Worm (Caenorhabditis elegans): Measurements from ENCODE around the gene wee-1.3.

wee-1.3 gene

DNA sequence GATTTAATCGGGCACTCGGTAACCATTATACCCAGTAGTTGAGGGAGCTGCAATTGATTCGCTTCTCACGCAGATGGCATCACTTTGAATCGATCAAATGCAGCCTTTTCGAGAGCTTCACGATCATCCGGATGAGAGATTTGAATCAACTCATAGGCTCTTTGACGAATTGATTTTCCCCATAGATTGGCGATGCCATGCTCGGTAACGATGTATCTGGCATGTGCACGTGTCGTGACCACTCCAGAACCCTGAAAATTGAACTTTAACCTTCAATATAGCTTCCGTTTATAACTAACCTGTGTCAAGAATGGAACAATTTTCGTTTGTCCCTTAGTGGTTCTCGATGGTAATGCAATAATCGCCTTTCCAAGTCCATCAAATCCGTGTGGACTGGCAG, 32.1 kb downstream of the wee-1.3 start:
- TF ChIP-seq unc-62 (GFP tag; optimal IDR thresholded peaks at IDR 0.05) (no peak), dmd-4 (tag; optimal IDR thresholded peaks at IDR 0.05) (no peak), R02D3.7 (tag; optimal IDR thresholded peaks at IDR 0.05) (no peak), mbf-1 (tag; optimal IDR thresholded peaks at IDR 0.05) (no peak), alr-1 (tag; optimal IDR thresholded peaks at IDR 0.05) (no peak), egl-27 (tag; optimal IDR thresholded peaks at IDR 0.05) (no peak), nhr-25 (tag; optimal IDR thresholded peaks at IDR 0.05) (no peak), nhr-129 (tag; optimal IDR thresholded peaks at IDR 0.05) (no peak), aly-2 (tag; optimal IDR thresholded peaks at IDR 0.05) (no peak), elt-3 (tag; optimal IDR thresholded peaks at IDR 0.05) (no peak), mdl-1 (tag; optimal IDR thresholded peaks at IDR 0.05) (no peak), snpc-4 (tag; optimal IDR thresholded peaks at IDR 0.05) (no peak), zag-1 (tag; optimal IDR thresholded peaks at IDR 0.05) (no peak), lin-11 (tag; optimal IDR thresholded peaks at IDR 0.05) (no peak)

DNA sequence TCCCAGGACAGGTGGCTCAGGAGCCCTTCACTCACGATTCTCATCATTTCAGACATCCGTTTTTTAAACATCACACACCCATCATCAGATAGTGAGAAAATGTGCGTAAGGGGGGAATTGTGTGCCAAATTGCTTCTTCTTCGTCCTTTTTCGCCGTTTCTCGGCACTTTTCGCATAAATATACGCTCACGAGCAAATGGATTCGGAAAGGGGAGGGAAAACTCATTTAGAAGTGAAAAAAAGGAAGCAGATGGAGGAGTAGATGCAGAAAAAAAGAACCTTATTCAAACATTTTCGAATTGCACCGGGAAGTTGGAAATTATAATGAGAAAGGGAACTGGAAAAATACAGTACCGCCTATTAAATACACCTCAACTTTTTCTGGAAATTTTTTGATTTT, 34.2 kb downstream of the wee-1.3 start:
- no peak for TF ChIP-seq nhr-21 (tag; optimal IDR thresholded peaks at IDR 0.05)
- no peak for TF ChIP-seq sma-3 (GFP tag; optimal IDR thresholded peaks at IDR 0.05)
- no peak for TF ChIP-seq elt-1 (tag; optimal IDR thresholded peaks at IDR 0.05)
- no peak for TF ChIP-seq F13H6.1 (tag; optimal IDR thresholded peaks at IDR 0.05)
- TF ChIP-seq unc-55 (GFP tag; optimal IDR thresholded peaks at IDR 0.05): no peak
- TF ChIP-seq snpc-4 (tag; optimal IDR thresholded peaks at IDR 0.05): no peak
- no peak for TF ChIP-seq alr-1 (tag; optimal IDR thresholded peaks at IDR 0.05)
- no peak for TF ChIP-seq skn-1 (tag; optimal IDR thresholded peaks at IDR 0.05)
- no peak for TF ChIP-seq unc-62 (GFP tag; optimal IDR thresholded peaks at IDR 0.05)
- no peak for TF ChIP-seq ztf-4 (tag; optimal IDR thresholded peaks at IDR 0.05)
- no peak for TF ChIP-seq nhr-77 (tag; optimal IDR thresholded peaks at IDR 0.05)
- no peak for TF ChIP-seq egl-27 (tag; optimal IDR thresholded peaks at IDR 0.05)
- TF ChIP-seq peb-1 (tag; optimal IDR thresholded peaks at IDR 0.05): no peak
- TF ChIP-seq sem-4 (tag; optimal IDR thresholded peaks at IDR 0.05): no peak
- no peak for TF ChIP-seq ceh-16 (tag; optimal IDR thresholded peaks at IDR 0.05)

DNA sequence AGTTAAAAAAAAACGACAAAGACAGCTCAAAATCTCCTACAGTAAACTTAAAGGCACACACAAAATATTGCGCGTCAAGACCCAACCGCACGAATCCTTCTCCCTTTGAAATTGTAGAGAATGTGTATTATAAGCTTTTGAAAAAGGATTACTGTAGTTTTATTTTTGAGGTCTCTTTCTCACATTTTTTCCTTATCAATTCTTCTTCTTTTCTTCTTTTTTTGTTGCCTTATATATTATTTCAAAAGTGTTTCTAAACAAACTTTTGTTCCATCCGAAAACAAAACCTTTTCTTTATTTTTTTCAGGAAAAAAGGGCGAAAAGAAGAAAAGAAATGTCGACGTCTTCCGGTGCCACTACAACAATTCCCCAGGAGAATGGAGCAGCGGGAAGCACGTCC, 35.8 kb downstream of the wee-1.3 start, which contains the start of gene ZK1320.13:
Gene ZK1320.13, plus strand, starts transcription at position 301 of the 400 bp plus-strand sequence.
- no peak for TF ChIP-seq lin-11 (tag; optimal IDR thresholded peaks at IDR 0.05)
- no peak for TF ChIP-seq unc-39 (tag; optimal IDR thresholded peaks at IDR 0.05)
- TF ChIP-seq nhr-21 (tag; optimal IDR thresholded peaks at IDR 0.05): no peak
- no peak for TF ChIP-seq unc-55 (GFP tag; optimal IDR thresholded peaks at IDR 0.05)
- TF ChIP-seq mdl-1 (tag; optimal IDR thresholded peaks at IDR 0.05): no peak
- TF ChIP-seq lin-13 (GFP tag; optimal IDR thresholded peaks at IDR 0.05): no peak
- no peak for TF ChIP-seq mbf-1 (tag; optimal IDR thresholded peaks at IDR 0.05)
- TF ChIP-seq lin-39 (tag; optimal IDR thresholded peaks at IDR 0.05): no peak
- no peak for TF ChIP-seq Y55F3AM.14 (GFP tag; optimal IDR thresholded peaks at IDR 0.05)
- no peak for TF ChIP-seq ZK546.5 (tag; optimal IDR thresholded peaks at IDR 0.05)
- TF ChIP-seq nhr-77 (tag; optimal IDR thresholded peaks at IDR 0.05): no peak
- no peak for TF ChIP-seq nhr-12 (tag; optimal IDR thresholded peaks at IDR 0.05)
- TF ChIP-seq ztf-1 (GFP tag; conservative IDR thresholded peaks at IDR 0.05): no peak
- TF ChIP-seq ztf-11 (tag; optimal IDR thresholded peaks at IDR 0.05): no peak
- no peak for TF ChIP-seq nhr-11 (tag; optimal IDR thresholded peaks at IDR 0.05)
- no peak for TF ChIP-seq F13H6.1 (tag; optimal IDR thresholded peaks at IDR 0.05)
- TF ChIP-seq egl-27 (tag; optimal IDR thresholded peaks at IDR 0.05): no peak
- TF ChIP-seq nhr-6 (tag; optimal IDR thresholded peaks at IDR 0.05): no peak
- no peak for TF ChIP-seq R02D3.7 (tag; optimal IDR thresholded peaks at IDR 0.05)
- TF ChIP-seq crh-2 (tag; optimal IDR thresholded peaks at IDR 0.05): no peak

DNA sequence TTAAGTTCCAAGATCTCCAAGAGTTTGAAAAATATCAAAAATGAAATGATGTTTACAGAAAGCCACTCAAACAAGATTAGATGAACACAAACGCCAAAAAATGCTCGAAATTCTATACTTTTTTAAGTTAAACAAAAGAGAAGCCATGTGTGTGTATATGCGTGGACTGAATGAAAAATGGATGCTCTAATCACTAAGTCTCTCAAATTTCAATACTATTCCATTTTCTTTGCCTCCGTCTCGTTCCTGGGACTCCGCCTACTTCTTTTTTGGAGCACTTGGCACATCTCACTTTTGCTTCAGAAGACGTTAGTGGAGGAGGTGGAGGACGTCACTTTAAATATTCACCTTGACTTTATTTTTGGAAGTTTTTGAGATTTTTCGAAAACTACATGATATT, 36.4 kb downstream of the wee-1.3 start:
- TF ChIP-seq unc-55 (GFP tag; optimal IDR thresholded peaks at IDR 0.05) (peak; percentile 65), C34F6.9 (tag; optimal IDR thresholded peaks at IDR 0.05) (peak; percentile 34), unc-39 (tag; optimal IDR thresholded peaks at IDR 0.05) (no peak)

ce11 chrII:9677470-9677869, 38.8 kb downstream of the wee-1.3 start:
- TF ChIP-seq crh-2 (tag; optimal IDR thresholded peaks at IDR 0.05) (peak; percentile 50), alr-1 (tag; optimal IDR thresholded peaks at IDR 0.05) (no peak), ztf-1 (GFP tag; conservative IDR thresholded peaks at IDR 0.05) (no peak), fos-1 (tag; optimal IDR thresholded peaks at IDR 0.05) (peak; percentile 40), aly-2 (tag; optimal IDR thresholded peaks at IDR 0.05) (no peak)
